Worm (Caenorhabditis elegans) whole organism, L4 larva: ENCODE results near the gene sri-10.

Source experiments
- F37D6.2 ChIP-seq: sonication (generic microtip); optimal IDR thresholded peaks from 2 replicates; lab custom pipeline; 2016; ENCODE audit warnings: mild to moderate bottlenecking, missing genetic modification characterization, missing compliant biosample characterization
- R02D3.7 ChIP-seq: fragments of 150-350 bp; sonication (generic microtip); optimal IDR thresholded peaks from 3 replicates; lab custom pipeline; 2014; ENCODE audit warnings: missing biosample characterization, missing genetic modification characterization
- T26A8.4 ChIP-seq: fragments of 200-800 bp; sonication (Bioruptor generic); IDR thresholded peaks from 2 replicates; pipeline ENCODE4 v1.3.6; 2022; ENCODE audit warnings: missing genetic modification characterization, missing compliant biosample characterization
- ama-1 ChIP-seq: fragments of 150-350 bp; optimal IDR thresholded peaks from 2 replicates; lab custom pipeline; 2014; ENCODE audit warnings: inconsistent platforms, mixed read lengths
- mdl-1 ChIP-seq, 2 experiments: fragments of 150-350 bp in 1 of 2; sonication (generic microtip) in 1 of 2; optimal IDR thresholded peaks; 2 replicates each; lab custom pipeline; 2014 to 2017; ENCODE audit warnings: missing biosample characterization in 2 of 2, missing genetic modification characterization in 2 of 2
- mep-1 ChIP-seq: fragments of 150-350 bp; sonication (generic microtip); optimal IDR thresholded peaks from 3 replicates; lab custom pipeline; 2014; ENCODE audit warnings: missing biosample characterization, missing genetic modification characterization
- mxl-2 ChIP-seq: fragments of 200-800 bp; sonication (Bioruptor generic); conservative IDR thresholded peaks from 2 replicates; pipeline ENCODE4 v1.3.6; 2022; ENCODE audit warnings: missing genetic modification reagents, missing genetic modification characterization, missing compliant biosample characterization
- nhr-237 ChIP-seq: sonication (generic microtip); optimal IDR thresholded peaks from 2 replicates; lab custom pipeline; 2017; ENCODE audit warnings: missing biosample characterization, missing genetic modification characterization
- nhr-41 ChIP-seq: fragments of 200-800 bp; sonication (Bioruptor generic); IDR thresholded peaks from 2 replicates; pipeline ENCODE4 v1.3.6; 2022; ENCODE audit warnings: missing genetic modification reagents, missing genetic modification characterization, missing compliant biosample characterization
- nhr-77 ChIP-seq: fragments of 150-350 bp; optimal IDR thresholded peaks from 2 replicates; lab custom pipeline; 2014; ENCODE audit warnings: missing biosample characterization, missing genetic modification characterization
- spr-3 ChIP-seq: fragments of 200-800 bp; sonication (Bioruptor generic); optimal IDR thresholded peaks from 2 replicates; lab custom pipeline; 2018; ENCODE audit warnings: mild to moderate bottlenecking, missing genetic modification characterization, missing compliant biosample characterization
- unc-130 ChIP-seq: sonication (generic microtip); optimal IDR thresholded peaks from 2 replicates; lab custom pipeline; 2016; ENCODE audit warnings: missing genetic modification reagents, missing genetic modification characterization, missing compliant biosample characterization

DNA sequence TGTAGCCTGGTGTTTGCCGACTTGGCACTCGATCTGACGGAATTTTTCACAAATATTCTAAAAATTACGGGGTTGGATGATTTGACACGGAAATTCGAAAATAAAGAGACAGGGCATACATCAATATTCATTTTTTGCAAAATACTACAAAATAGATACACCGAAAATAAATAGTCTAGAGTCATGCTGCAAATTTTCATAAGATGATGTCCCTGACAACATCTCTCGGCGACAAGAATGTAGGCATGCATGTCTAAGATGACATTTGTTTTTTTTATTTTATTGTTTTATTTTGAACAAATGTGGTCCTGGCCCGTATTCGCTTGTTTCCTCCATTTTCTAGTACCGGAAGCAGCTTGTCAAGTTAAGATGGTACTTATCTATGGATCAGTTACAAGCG is 34.9 kb downstream of the sri-10 start, which contains the start of gene clec-256:
- TF ChIP-seq nhr-41 (no peak), spr-3 (GFP tag; lab: Kevin White, UChicago) (no peak), R02D3.7 (tag; lab: Kevin White, UChicago) (no peak), mep-1 (tag; lab: Kevin White, UChicago) (no peak), nhr-77 (no peak), F37D6.2 (tag; lab: Kevin White, UChicago) (no peak), nhr-237 (no peak), mxl-2 (GFP tag; lab: Robert Waterston, UW) (no peak), ama-1 (lab: Kevin White, UChicago) (no peak), unc-130 (GFP tag; lab: Kevin White, UChicago) (no peak), mdl-1 (tag; optimal IDR thresholded peaks at IDR 0.05; lab: Kevin White, UChicago) (no peak), T26A8.4 (GFP tag; lab: Robert Waterston, UW) (no peak)
